Worm (Caenorhabditis elegans): ENCODE measurements around the gene sulp-3.

Gene sulp-3

ce11 chrX:8440001-8440735, 32.0 kb upstream of the sulp-3 start (continued):
- TF ChIP-seq dpl-1 (GFP tag; optimal IDR thresholded peaks at IDR 0.05), result no peak
- TF ChIP-seq php-3 (GFP tag; IDR thresholded peaks at IDR 0.05), result 0 out of 2 replicates have a peak, but pooled peaks have one; percentile 37
- TF ChIP-seq egl-27 (tag; optimal IDR thresholded peaks at IDR 0.05), result no peak
- TF ChIP-seq daf-12 (tag; optimal IDR thresholded peaks at IDR 0.05), result no peak
- TF ChIP-seq ZK337.2 (GFP tag; IDR thresholded peaks at IDR 0.05), result no peak
- no peak for TF ChIP-seq F44E2.7 (GFP tag; IDR thresholded peaks at IDR 0.05)
- peak; percentile 75 for TF ChIP-seq hlh-11 (tag; optimal IDR thresholded peaks at IDR 0.05)

DNA sequence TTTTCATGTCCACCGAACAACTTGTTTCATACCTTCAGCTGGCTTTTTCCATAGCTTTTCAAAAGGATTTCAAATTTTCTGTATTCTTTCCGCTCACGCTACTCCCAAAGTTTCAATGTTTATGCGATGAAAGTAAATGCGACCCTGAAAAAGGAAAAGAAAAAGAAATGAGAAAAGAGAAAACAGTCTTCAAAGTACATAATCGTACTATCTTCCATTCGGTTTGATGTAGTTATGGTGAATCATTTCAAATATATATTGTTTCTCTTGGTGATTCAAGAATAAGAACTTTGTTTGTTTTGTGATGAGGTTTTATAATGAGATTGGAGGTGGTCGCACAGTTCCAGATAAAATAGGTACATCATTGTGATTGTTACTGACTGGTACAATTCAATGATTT, 30.6 kb upstream of the sulp-3 start:
- peak; percentile 18 for TF ChIP-seq dve-1 (tag; optimal IDR thresholded peaks at IDR 0.05; ENCODE audit: insufficient read depth)
- TF ChIP-seq unc-62 (GFP tag; optimal IDR thresholded peaks at IDR 0.05 in 1 of 2), result peak in 1 of 2 experiments; percentile 77
- TF ChIP-seq unc-62 (tag; optimal IDR thresholded peaks at IDR 0.05), result no peak
- TF ChIP-seq Y48G9A.11 (GFP tag; IDR thresholded peaks at IDR 0.05), result no peak
- no peak for TF ChIP-seq nhr-77 (tag; optimal IDR thresholded peaks at IDR 0.05)
- TF ChIP-seq zfp-2 (tag; optimal IDR thresholded peaks at IDR 0.05), result no peak

ce11 chrX:8432361-8432760, 24.2 kb upstream of the sulp-3 start, which contains the start of gene kin-9:
TSS of gene kin-9 (plus strand) at chrX:8432661.
- TF ChIP-seq set-16 (GFP tag; IDR thresholded peaks at IDR 0.05), result no peak
- TF ChIP-seq ZK337.2 (GFP tag; IDR thresholded peaks at IDR 0.05), result no peak
- TF ChIP-seq T26A8.4 (GFP tag; IDR thresholded peaks at IDR 0.05), result no peak
- TF ChIP-seq lin-13 (GFP tag; optimal IDR thresholded peaks at IDR 0.05), result no peak
- TF ChIP-seq hlh-30 (tag; optimal IDR thresholded peaks at IDR 0.05; ENCODE audit: insufficient read depth), result no peak
- no peak for TF ChIP-seq ztf-11 (tag; optimal IDR thresholded peaks at IDR 0.05)
- no peak for TF ChIP-seq lsy-2 (tag; optimal IDR thresholded peaks at IDR 0.05)
- no peak for TF ChIP-seq F44E2.7 (GFP tag; IDR thresholded peaks at IDR 0.05)
- TF ChIP-seq mes-2 (tag; optimal IDR thresholded peaks at IDR 0.05; ENCODE audit: poor library complexity, severe bottlenecking), result no peak
- TF ChIP-seq hif-1 (tag; optimal IDR thresholded peaks at IDR 0.05), result no peak
- TF ChIP-seq lin-15B (tag; optimal IDR thresholded peaks at IDR 0.05), result no peak
- TF ChIP-seq lin-29 (GFP tag; IDR thresholded peaks at IDR 0.05), result no peak
- TF ChIP-seq nhr-102 (tag; optimal IDR thresholded peaks at IDR 0.05), result no peak
- TF ChIP-seq unc-39 (tag; optimal IDR thresholded peaks at IDR 0.05), result no peak
- TF ChIP-seq dmd-9 (GFP tag; IDR thresholded peaks at IDR 0.05), result no peak
- TF ChIP-seq pqm-1 (tag; optimal IDR thresholded peaks at IDR 0.05), result no peak
- TF ChIP-seq nhr-237 (tag; optimal IDR thresholded peaks at IDR 0.05), result no peak
- no peak for TF ChIP-seq unc-62 (GFP tag; optimal IDR thresholded peaks at IDR 0.05 in 1 of 2)
- TF ChIP-seq unc-62 (tag; optimal IDR thresholded peaks at IDR 0.05), result no peak
- no peak for TF ChIP-seq daf-12 (tag; optimal IDR thresholded peaks at IDR 0.05)

ce11 chrX:8429503-8429902, 21.3 kb upstream of the sulp-3 start:
- TF ChIP-seq ceh-20 (GFP tag; IDR thresholded peaks at IDR 0.05), result no peak
- no peak for TF ChIP-seq Y75B8A.6 (GFP tag; IDR thresholded peaks at IDR 0.05)
- TF ChIP-seq madf-9 (GFP tag; conservative IDR thresholded peaks at IDR 0.05), result no peak
- no peak for TF ChIP-seq D1046.2 (GFP tag; IDR thresholded peaks at IDR 0.05)
- no peak for TF ChIP-seq T20F7.1 (GFP tag; optimal IDR thresholded peaks at IDR 0.05)
- TF ChIP-seq zfp-3 (GFP tag; conservative IDR thresholded peaks at IDR 0.05), result no peak
